Fruit fly (Drosophila melanogaster) S2 (cell line): ENCODE results near the gene CG32091.

Experiments used
- CG8478 ChIP-seq: fragments of >200 bp; optimal IDR thresholded peaks from 2 replicates; lab custom pipeline; 2018
- CTCF ChIP-seq, 2 experiments: fragments of >200 bp; optimal IDR thresholded peaks; 2 replicates each; lab custom pipeline; 2018

DNA sequence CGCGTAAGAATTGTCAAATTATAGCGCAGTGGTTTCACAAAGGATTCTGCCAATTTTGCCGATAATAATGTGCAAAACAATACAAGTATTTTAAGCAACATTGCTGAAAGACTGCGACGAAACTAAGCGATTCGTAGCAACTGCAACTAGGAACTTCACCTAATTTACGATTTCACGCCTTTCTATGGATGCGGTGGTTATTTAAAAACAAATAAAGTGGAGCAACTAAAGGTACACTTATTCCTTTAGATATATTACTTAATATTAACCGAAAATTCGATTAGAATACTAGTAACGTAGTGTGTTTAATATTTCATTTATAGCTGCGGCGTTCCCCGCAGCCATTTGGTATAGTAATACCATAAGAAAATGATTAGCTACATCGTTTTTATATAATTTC is 14.7 kb downstream of the CG32091 start, which contains the start of gene CG6071:
- TF ChIP-seq CTCF (optimal IDR thresholded peaks at IDR 0.05; lab: Kevin White, UChicago) (no peak), CG8478 (no peak)
